Fruit fly (Drosophila melanogaster) whole organism, embryonic: ENCODE measurements around the gene CG31883.

ENCODE experiments used
- ATbp ChIP-seq: fragments of 200-800 bp; sonication (Bioruptor generic); optimal IDR thresholded peaks from 2 replicates; lab custom pipeline; 2017; ENCODE audit warnings: missing biosample characterization, mild to moderate bottlenecking, missing genetic modification characterization, missing genetic modification reagents
- Bdp1 ChIP-seq: fragments of 200-800 bp; sonication (Bioruptor generic); optimal IDR thresholded peaks from 3 replicates; lab custom pipeline; 2016; ENCODE audit warnings: missing biosample characterization, missing genetic modification characterization
- Blimp-1 ChIP-seq: fragments of 200-800 bp; sonication (Bioruptor generic); optimal IDR thresholded peaks from 3 replicates; lab custom pipeline; 2018; ENCODE audit warnings: missing biosample characterization, missing genetic modification characterization, mild to moderate bottlenecking, moderate library complexity, missing genetic modification reagents
- CG10431 ChIP-seq: fragments of 200-800 bp; sonication (Bioruptor generic); optimal IDR thresholded peaks from 3 replicates; lab custom pipeline; 2018; ENCODE audit warnings: missing biosample characterization, mild to moderate bottlenecking, missing genetic modification characterization
- CG10565 ChIP-seq: fragments of 200-800 bp; sonication (Bioruptor generic); optimal IDR thresholded peaks from 3 replicates; lab custom pipeline; 2016; ENCODE audit warnings: missing biosample characterization, mild to moderate bottlenecking, missing genetic modification characterization
- CG13424 ChIP-seq: fragments of 200-800 bp; sonication (Bioruptor generic); optimal IDR thresholded peaks from 2 replicates; lab custom pipeline; 2019; ENCODE audit warnings: missing biosample characterization, mild to moderate bottlenecking, missing genetic modification characterization, moderate library complexity
- CG16863 ChIP-seq: fragments of 200-800 bp; sonication (Bioruptor generic); optimal IDR thresholded peaks from 3 replicates; lab custom pipeline; 2016; ENCODE audit warnings: missing biosample characterization, missing genetic modification characterization
- CG17359 ChIP-seq: fragments of 200-800 bp; sonication (Bioruptor generic); optimal IDR thresholded peaks from 3 replicates; lab custom pipeline; 2018; ENCODE audit warnings: missing biosample characterization, mild to moderate bottlenecking, missing genetic modification characterization, moderate library complexity
- CG31224 ChIP-seq: fragments of 200-800 bp; sonication (Bioruptor generic); IDR thresholded peaks from 2 replicates; pipeline ENCODE4 v1.3.6; 2022; ENCODE audit warnings: missing biosample characterization, missing genetic modification characterization
- CG3163 ChIP-seq: fragments of 200-800 bp; sonication (Bioruptor generic); optimal IDR thresholded peaks from 3 replicates; lab custom pipeline; 2016; ENCODE audit warnings: missing biosample characterization, missing genetic modification characterization
- CG3995 ChIP-seq: fragments of 200-800 bp; sonication (Bioruptor generic); optimal IDR thresholded peaks from 3 replicates; lab custom pipeline; 2016; ENCODE audit warnings: missing biosample characterization, missing genetic modification characterization
- CG4282 ChIP-seq: fragments of 200-800 bp; sonication (Bioruptor generic); optimal IDR thresholded peaks from 2 replicates; lab custom pipeline; 2016; ENCODE audit warnings: missing biosample characterization, missing genetic modification characterization
- CG4360 ChIP-seq: fragments of 200-800 bp; sonication (Bioruptor generic); IDR thresholded peaks from 2 replicates; pipeline ENCODE4 v1.3.6; 2022; ENCODE audit warnings: missing biosample characterization, missing genetic modification characterization
- CG4707 ChIP-seq: fragments of 200-800 bp; sonication (Bioruptor generic); optimal IDR thresholded peaks from 2 replicates; lab custom pipeline; 2018; ENCODE audit warnings: missing biosample characterization, mild to moderate bottlenecking, missing genetic modification characterization, moderate library complexity
- CG7556 ChIP-seq: fragments of 200-800 bp; sonication (Bioruptor generic); optimal IDR thresholded peaks from 2 replicates; lab custom pipeline; 2017; ENCODE audit warnings: missing biosample characterization, mild to moderate bottlenecking, missing genetic modification characterization
- CG7839 ChIP-seq: fragments of 200-800 bp; sonication (Bioruptor generic); optimal IDR thresholded peaks from 3 replicates; lab custom pipeline; 2018; ENCODE audit warnings: missing biosample characterization, mild to moderate bottlenecking, missing genetic modification characterization, moderate library complexity
- CG7928 ChIP-seq: fragments of 200-800 bp; sonication (Bioruptor generic); optimal IDR thresholded peaks from 2 replicates; lab custom pipeline; 2017; ENCODE audit warnings: missing biosample characterization, mild to moderate bottlenecking, missing genetic modification characterization
- CHES-1-like ChIP-seq: fragments of 200-800 bp; sonication (Bioruptor generic); optimal IDR thresholded peaks from 2 replicates; lab custom pipeline; 2016; ENCODE audit warnings: missing biosample characterization, missing genetic modification characterization
- Chrac-16 ChIP-seq: fragments of 200-800 bp; sonication (Bioruptor generic); optimal IDR thresholded peaks from 3 replicates; lab custom pipeline; 2016; ENCODE audit warnings: missing biosample characterization, missing genetic modification characterization
- CkIIα-i1 ChIP-seq: fragments of 200-800 bp; sonication (Bioruptor generic); IDR thresholded peaks from 2 replicates; pipeline ENCODE4 v1.3.6; 2022; ENCODE audit warnings: missing biosample characterization, missing genetic modification characterization
- D19A ChIP-seq: fragments of 200-800 bp; optimal IDR thresholded peaks from 3 replicates; lab custom pipeline; 2019; ENCODE audit warnings: missing biosample characterization, mild to moderate bottlenecking, missing genetic modification characterization, moderate library complexity
- ERR ChIP-seq: fragments of 200-800 bp; sonication (Bioruptor generic); optimal IDR thresholded peaks from 2 replicates; lab custom pipeline; 2016; ENCODE audit warnings: missing biosample characterization, missing genetic modification characterization
- H15 ChIP-seq: fragments of 200-800 bp; sonication (Bioruptor generic); IDR thresholded peaks from 3 replicates; pipeline ENCODE4 v1.3.6; 2022; ENCODE audit warnings: missing biosample characterization, missing genetic modification characterization
- HLHmδ ChIP-seq: fragments of 200-800 bp; sonication (Bioruptor generic); optimal IDR thresholded peaks from 2 replicates; lab custom pipeline; 2018; ENCODE audit warnings: missing biosample characterization, mild to moderate bottlenecking, missing genetic modification characterization, moderate library complexity
- Kr ChIP-seq: fragments of 200-800 bp; sonication (Bioruptor generic); optimal IDR thresholded peaks from 2 replicates; lab custom pipeline; 2017; ENCODE audit warnings: missing biosample characterization, mild to moderate bottlenecking, missing genetic modification characterization
- Med ChIP-seq: fragments of 200-800 bp; sonication (Bioruptor generic); peaks from one replicate; lab custom pipeline; 2016; ENCODE audit warnings: missing biosample characterization, missing genetic modification characterization, mild to moderate bottlenecking, inconsistent platforms, moderate library complexity
- Myb ChIP-seq: fragments of 200-800 bp; sonication (Bioruptor generic); optimal IDR thresholded peaks from 2 replicates; lab custom pipeline; 2016; ENCODE audit warnings: missing biosample characterization, missing genetic modification characterization
- NC2β ChIP-seq: fragments of 200-800 bp; sonication (Bioruptor generic); optimal IDR thresholded peaks from 2 replicates; lab custom pipeline; 2016; ENCODE audit warnings: missing biosample characterization, missing genetic modification characterization
- NfI ChIP-seq: fragments of 200-800 bp; sonication (Bioruptor generic); optimal IDR thresholded peaks from 3 replicates; lab custom pipeline; 2018; ENCODE audit warnings: missing biosample characterization, mild to moderate bottlenecking, missing genetic modification characterization, moderate library complexity
- Pdp1 ChIP-seq, 2 experiments: fragments of 200-800 bp; sonication (Bioruptor generic); optimal IDR thresholded peaks; 3 replicates each; lab custom pipeline; 2016; ENCODE audit warnings: missing biosample characterization in 2 of 2, missing genetic modification characterization in 2 of 2, mild to moderate bottlenecking in 1 of 2, moderate library complexity in 1 of 2
- Scr ChIP-seq: fragments of 200-800 bp; sonication (Bioruptor generic); IDR thresholded peaks from 2 replicates; pipeline ENCODE4 v1.3.6; 2022; ENCODE audit warnings: missing biosample characterization, missing genetic modification characterization; ENCODE audit not compliant: partially characterized antibody
- Sin3A ChIP-seq: fragments of >200 bp; optimal IDR thresholded peaks from 2 replicates; lab custom pipeline; 2018
- Sox100B ChIP-seq: fragments of 200-800 bp; sonication (Bioruptor generic); optimal IDR thresholded peaks from 3 replicates; lab custom pipeline; 2018; ENCODE audit warnings: missing biosample characterization, mild to moderate bottlenecking, missing genetic modification characterization
- Spps ChIP-seq: fragments of 200-800 bp; sonication (Bioruptor generic); optimal IDR thresholded peaks from 2 replicates; lab custom pipeline; 2018; ENCODE audit warnings: missing biosample characterization, mild to moderate bottlenecking, missing genetic modification characterization
- dpn ChIP-seq, 2 experiments: fragments of 200-800 bp; sonication (Bioruptor generic); optimal IDR thresholded peaks; 3 replicates each; lab custom pipeline; 2016; ENCODE audit warnings: missing biosample characterization in 2 of 2, missing genetic modification characterization in 2 of 2
- dysf ChIP-seq: fragments of 200-800 bp; sonication (Bioruptor generic); IDR thresholded peaks from 3 replicates; pipeline ENCODE4 v1.3.6; 2022; ENCODE audit warnings: missing biosample characterization, missing genetic modification characterization
- exex ChIP-seq: fragments of 200-800 bp; sonication (Bioruptor generic); optimal IDR thresholded peaks from 4 replicates; lab custom pipeline; 2018; ENCODE audit warnings: missing biosample characterization, mild to moderate bottlenecking, missing genetic modification characterization, moderate library complexity
- eyg ChIP-seq: fragments of 200-800 bp; sonication (Bioruptor generic); optimal IDR thresholded peaks from 3 replicates; lab custom pipeline; 2016; ENCODE audit warnings: missing biosample characterization, missing genetic modification characterization
- gcm2 ChIP-seq: fragments of 200-800 bp; sonication (Bioruptor generic); optimal IDR thresholded peaks from 2 replicates; lab custom pipeline; 2016; ENCODE audit warnings: missing biosample characterization, missing genetic modification characterization
- lov ChIP-seq, 2 experiments: fragments of 200-800 bp in 1 of 2; fragments of >200 bp in 1 of 2; sonication (Bioruptor generic) in 1 of 2; IDR thresholded peaks in 1 of 2; optimal IDR thresholded peaks in 1 of 2; 2 replicates in 1 of 2; 3 replicates in 1 of 2; pipeline versions ENCODE4 v1.3.6 to Lab custom; 2017 to 2022; ENCODE audit warnings: missing biosample characterization in 1 of 2, missing genetic modification characterization in 1 of 2
- oc ChIP-seq: fragments of 200-800 bp; sonication (Bioruptor generic); optimal IDR thresholded peaks from 2 replicates; lab custom pipeline; 2018; ENCODE audit warnings: missing biosample characterization, mild to moderate bottlenecking, missing genetic modification characterization, moderate library complexity
- otp ChIP-seq: fragments of 200-800 bp; sonication (Bioruptor generic); IDR thresholded peaks from 3 replicates; pipeline ENCODE4, ENCODE4 v1.3.6; 2022; ENCODE audit warnings: missing biosample characterization, missing genetic modification characterization
- pzg ChIP-seq: fragments of 200-800 bp; sonication (Bioruptor generic); optimal IDR thresholded peaks from 3 replicates; lab custom pipeline; 2018; ENCODE audit warnings: missing biosample characterization, mild to moderate bottlenecking, missing genetic modification characterization, moderate library complexity
- ro ChIP-seq: fragments of 200-800 bp; sonication (Bioruptor generic); IDR thresholded peaks from 2 replicates; pipeline ENCODE4 v1.3.6; 2022; ENCODE audit warnings: missing biosample characterization, missing genetic modification characterization
- salm ChIP-seq: fragments of 200-800 bp; sonication (Bioruptor generic); optimal IDR thresholded peaks from 2 replicates; lab custom pipeline; 2018; ENCODE audit warnings: missing biosample characterization, mild to moderate bottlenecking, missing genetic modification characterization
- sc ChIP-seq, 3 experiments: fragments of >200 bp in 2 of 3; fragments of 200-800 bp in 1 of 3; sonication (Bioruptor generic) in 1 of 3; optimal IDR thresholded peaks; 2 replicates in 2 of 3; 3 replicates in 1 of 3; lab custom pipeline; 2017; ENCODE audit warnings: mild to moderate bottlenecking in 1 of 3, missing biosample characterization in 1 of 3, missing genetic modification characterization in 1 of 3, missing genetic modification reagents in 1 of 3
- sima ChIP-seq: fragments of 200-800 bp; sonication (Bioruptor generic); optimal IDR thresholded peaks from 2 replicates; lab custom pipeline; 2016; ENCODE audit warnings: missing biosample characterization, missing genetic modification characterization
- ssp ChIP-seq: fragments of 200-800 bp; sonication (Bioruptor generic); IDR thresholded peaks from 2 replicates; pipeline ENCODE4 v1.3.6; 2022; ENCODE audit warnings: missing biosample characterization, missing genetic modification characterization
- trem ChIP-seq: fragments of 200-800 bp; optimal IDR thresholded peaks from 3 replicates; lab custom pipeline; 2019; ENCODE audit warnings: missing biosample characterization, mild to moderate bottlenecking, missing genetic modification characterization, moderate library complexity
- vfl ChIP-seq: fragments of 200-800 bp; sonication (Bioruptor generic); optimal IDR thresholded peaks from 2 replicates; lab custom pipeline; 2016; ENCODE audit warnings: missing biosample characterization, missing genetic modification characterization
- zen ChIP-seq: fragments of 200-800 bp; sonication (Bioruptor generic); optimal IDR thresholded peaks from 3 replicates; lab custom pipeline; 2018; ENCODE audit warnings: missing biosample characterization, mild to moderate bottlenecking, missing genetic modification characterization, moderate library complexity
- zf30C ChIP-seq: fragments of 200-800 bp; sonication (Bioruptor generic); optimal IDR thresholded peaks from 3 replicates; lab custom pipeline; 2018; ENCODE audit warnings: missing biosample characterization, mild to moderate bottlenecking, missing genetic modification characterization

Gene CG31883

DNA sequence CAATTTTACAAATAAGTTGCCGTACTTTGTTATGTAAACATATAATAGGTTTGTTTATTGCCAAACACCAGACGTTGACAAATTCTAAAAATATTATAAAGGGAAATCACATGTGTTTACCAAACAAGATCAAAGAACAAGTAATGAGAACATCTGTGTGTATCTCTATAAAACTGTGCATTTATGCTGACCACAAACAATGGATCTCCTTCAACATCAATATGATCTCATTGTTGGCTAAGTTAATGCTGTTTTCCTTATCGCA is 29.4 kb upstream of the CG31883 start (continued):
- TF ChIP-seq pzg (GFP tag; lab: Kevin White, UChicago) (no peak), lov (optimal IDR thresholded peaks at IDR 0.05; lab: Kevin White, UChicago) (no peak), lov (GFP tag; IDR thresholded peaks at IDR 0.05; lab: Robert Waterston, UW) (no peak), CG7928 (GFP tag; lab: Kevin White, UChicago) (no peak), H15 (GFP tag; lab: Robert Waterston, UW) (no peak), Pdp1 (GFP tag; optimal IDR thresholded peaks at IDR 0.05; lab: Kevin White, UChicago) (peak in 1 of 2 experiments; percentile 53), vfl (GFP tag; lab: Kevin White, UChicago) (no peak), CG16863 (GFP tag; lab: Kevin White, UChicago) (no peak), Scr (GFP tag; lab: Robert Waterston, UW) (no peak), zf30C (GFP tag; lab: Kevin White, UChicago) (no peak), CG3995 (GFP tag; lab: Kevin White, UChicago) (no peak), Sin3A (no peak), CG31224 (GFP tag; lab: Robert Waterston, UW) (no peak), dysf (GFP tag; lab: Robert Waterston, UW) (no peak), sc (optimal IDR thresholded peaks at IDR 0.05; lab: Kevin White, UChicago) (no peak), sc (GFP tag; optimal IDR thresholded peaks at IDR 0.05; lab: Kevin White, UChicago) (peak; percentile 20), gcm2 (GFP tag; lab: Kevin White, UChicago) (no peak), CG17359 (tag; lab: Kevin White, UChicago) (no peak), zen (tag; lab: Kevin White, UChicago) (no peak), CHES-1-like (GFP tag; lab: Kevin White, UChicago) (no peak), Kr (no peak), CG3163 (GFP tag; lab: Kevin White, UChicago) (no peak), Bdp1 (no peak), Chrac-16 (no peak), otp (GFP tag; lab: Robert Waterston, UW) (no peak), Myb (no peak), CG4360 (GFP tag; lab: Robert Waterston, UW) (no peak), eyg (GFP tag; lab: Kevin White, UChicago) (no peak), ro (GFP tag; lab: Robert Waterston, UW) (no peak), CG10565 (no peak), NfI (no peak), Blimp-1 (GFP tag; lab: Kevin White, UChicago) (peak; percentile 4), CG7839 (tag; lab: Kevin White, UChicago) (no peak), CG4707 (no peak), CG7556 (GFP tag; lab: Kevin White, UChicago) (no peak), HLHmδ (GFP tag; lab: Kevin White, UChicago) (no peak), dpn (GFP tag; optimal IDR thresholded peaks at IDR 0.05; lab: Kevin White, UChicago) (no peak), ssp (GFP tag; lab: Robert Waterston, UW) (no peak), Spps (tag; lab: Kevin White, UChicago) (no peak), CkIIα-i1 (GFP tag; lab: Robert Waterston, UW) (no peak), ATbp (peak; percentile 20), oc (tag; lab: Kevin White, UChicago) (no peak), CG13424 (no peak), sima (GFP tag; lab: Kevin White, UChicago) (no peak), salm (tag; lab: Kevin White, UChicago) (no peak), NC2β (no peak), D19A (tag; lab: Kevin White, UChicago) (no peak), Sox100B (no peak), CG4282 (no peak), CG10431 (GFP tag; lab: Kevin White, UChicago) (no peak), trem (no peak), ERR (no peak), exex (tag; lab: Kevin White, UChicago) (no peak), Med (GFP tag; lab: Kevin White, UChicago) (peak; percentile 12)
